Worm (Caenorhabditis elegans) whole organism, L3 larva: ENCODE data around the gene rgs-1.

Experiments
- R02D3.7 ChIP-seq: fragments of 150-350 bp; optimal IDR thresholded peaks from 2 replicates; lab custom pipeline; 2014; ENCODE audit warnings: missing biosample characterization, missing genetic modification characterization
- ZK546.5 ChIP-seq: sonication (generic microtip); optimal IDR thresholded peaks from 2 replicates; lab custom pipeline; 2017; ENCODE audit warnings: missing biosample characterization, missing genetic modification characterization
- aly-2 ChIP-seq: fragments of 150-350 bp; optimal IDR thresholded peaks from 2 replicates; lab custom pipeline; 2014; ENCODE audit warnings: missing biosample characterization, missing genetic modification characterization
- ama-1 ChIP-seq: fragments of 150-350 bp; optimal IDR thresholded peaks from 2 replicates; lab custom pipeline; 2018
- ceh-28 ChIP-seq: fragments of 150-350 bp; optimal IDR thresholded peaks from 2 replicates; lab custom pipeline; 2014; ENCODE audit warnings: missing biosample characterization, missing genetic modification reagents, missing genetic modification characterization
- daf-12 ChIP-seq: fragments of 150-350 bp; optimal IDR thresholded peaks from 2 replicates; lab custom pipeline; 2014; ENCODE audit warnings: missing biosample characterization, missing genetic modification reagents, missing genetic modification characterization
- egl-27 ChIP-seq: sonication (generic microtip); optimal IDR thresholded peaks from 4 replicates; lab custom pipeline; 2017; ENCODE audit warnings: missing biosample characterization, missing genetic modification reagents, missing genetic modification characterization
- egl-5 ChIP-seq: fragments of 150-350 bp; optimal IDR thresholded peaks from 2 replicates; lab custom pipeline; 2017; ENCODE audit warnings: missing biosample characterization, missing genetic modification reagents, missing genetic modification characterization, inconsistent platforms
- elt-1 ChIP-seq: fragments of 150-350 bp; optimal IDR thresholded peaks from 2 replicates; lab custom pipeline; 2014; ENCODE audit warnings: missing biosample characterization, missing genetic modification characterization
- elt-2 ChIP-seq: sonication (generic microtip); optimal IDR thresholded peaks from 2 replicates; lab custom pipeline; 2016; ENCODE audit warnings: missing genetic modification reagents, mild to moderate bottlenecking, missing genetic modification characterization, missing compliant biosample characterization
- fkh-10 ChIP-seq: sonication (generic microtip); optimal IDR thresholded peaks from 2 replicates; lab custom pipeline; 2017; ENCODE audit warnings: missing biosample characterization, missing genetic modification reagents, missing genetic modification characterization
- fkh-2 ChIP-seq: fragments of 150-350 bp; optimal IDR thresholded peaks from 2 replicates; lab custom pipeline; 2014; ENCODE audit warnings: missing biosample characterization, missing genetic modification reagents, missing genetic modification characterization
- lin-15B ChIP-seq: fragments of 150-350 bp; optimal IDR thresholded peaks from 2 replicates; lab custom pipeline; 2014; ENCODE audit warnings: missing biosample characterization, missing genetic modification characterization
- lin-39 ChIP-seq: fragments of 150-350 bp; optimal IDR thresholded peaks from 2 replicates; lab custom pipeline; 2018; ENCODE audit warnings: missing biosample characterization, missing genetic modification reagents, missing genetic modification characterization
- lsy-12 ChIP-seq: sonication (generic microtip); optimal IDR thresholded peaks from 2 replicates; lab custom pipeline; 2016; ENCODE audit warnings: mild to moderate bottlenecking, missing genetic modification characterization, missing compliant biosample characterization
- mdl-1 ChIP-seq: fragments of 150-350 bp; optimal IDR thresholded peaks from 2 replicates; lab custom pipeline; 2014; ENCODE audit warnings: missing biosample characterization, missing genetic modification characterization
- mml-1 ChIP-seq: fragments of 150-350 bp; sonication (generic microtip); optimal IDR thresholded peaks from 3 replicates; lab custom pipeline; 2014; ENCODE audit warnings: missing biosample characterization, missing genetic modification characterization
- nfya-1 ChIP-seq: sonication (generic microtip); optimal IDR thresholded peaks from 2 replicates; lab custom pipeline; 2017; ENCODE audit warnings: missing genetic modification characterization, mild to moderate bottlenecking, missing compliant biosample characterization, antibody characterized with exemption, moderate library complexity; ENCODE audit not compliant: insufficient read depth
- nhr-11 ChIP-seq: fragments of 150-350 bp; optimal IDR thresholded peaks from 2 replicates; lab custom pipeline; 2014; ENCODE audit warnings: missing biosample characterization, missing genetic modification characterization
- nhr-12 ChIP-seq: fragments of 150-350 bp; optimal IDR thresholded peaks from 2 replicates; lab custom pipeline; 2014; ENCODE audit warnings: missing biosample characterization, missing genetic modification characterization
- nhr-25 ChIP-seq: sonication (generic microtip); optimal IDR thresholded peaks from 2 replicates; lab custom pipeline; 2017; ENCODE audit warnings: missing biosample characterization, missing genetic modification characterization
- nhr-28 ChIP-seq: fragments of 150-350 bp; optimal IDR thresholded peaks from 2 replicates; lab custom pipeline; 2014; ENCODE audit warnings: missing biosample characterization, missing genetic modification characterization
- nhr-67 ChIP-seq: fragments of 150-350 bp; optimal IDR thresholded peaks from 2 replicates; lab custom pipeline; 2014; ENCODE audit warnings: missing biosample characterization, missing genetic modification characterization
- pha-4 ChIP-seq: fragments of 150-350 bp; optimal IDR thresholded peaks from 2 replicates; lab custom pipeline; 2014; ENCODE audit warnings: missing biosample characterization, missing genetic modification reagents, missing genetic modification characterization
- snpc-4 ChIP-seq: fragments of 150-350 bp; optimal IDR thresholded peaks from 2 replicates; lab custom pipeline; 2014; ENCODE audit warnings: missing biosample characterization, missing genetic modification characterization
- tbx-2 ChIP-seq: sonication (generic microtip); optimal IDR thresholded peaks from 2 replicates; lab custom pipeline; 2016; ENCODE audit warnings: mild to moderate bottlenecking, missing genetic modification characterization, missing compliant biosample characterization
- unc-39 ChIP-seq: sonication (generic microtip); optimal IDR thresholded peaks from 4 replicates; lab custom pipeline; 2017; ENCODE audit warnings: missing biosample characterization, missing genetic modification characterization
- unc-62 ChIP-seq: fragments of 150-350 bp; sonication (generic microtip); optimal IDR thresholded peaks from 4 replicates; lab custom pipeline; 2014; ENCODE audit warnings: missing biosample characterization, missing genetic modification reagents, missing genetic modification characterization
- zag-1 ChIP-seq: fragments of 150-350 bp; optimal IDR thresholded peaks from 2 replicates; lab custom pipeline; 2014; ENCODE audit warnings: missing biosample characterization, missing genetic modification characterization
- ztf-11 ChIP-seq: fragments of 150-350 bp; optimal IDR thresholded peaks from 2 replicates; lab custom pipeline; 2014; ENCODE audit warnings: missing biosample characterization, missing genetic modification characterization
- ztf-4 ChIP-seq: fragments of 150-350 bp; optimal IDR thresholded peaks from 2 replicates; lab custom pipeline; 2014; ENCODE audit warnings: missing biosample characterization, missing genetic modification characterization

Gene rgs-1

DNA sequence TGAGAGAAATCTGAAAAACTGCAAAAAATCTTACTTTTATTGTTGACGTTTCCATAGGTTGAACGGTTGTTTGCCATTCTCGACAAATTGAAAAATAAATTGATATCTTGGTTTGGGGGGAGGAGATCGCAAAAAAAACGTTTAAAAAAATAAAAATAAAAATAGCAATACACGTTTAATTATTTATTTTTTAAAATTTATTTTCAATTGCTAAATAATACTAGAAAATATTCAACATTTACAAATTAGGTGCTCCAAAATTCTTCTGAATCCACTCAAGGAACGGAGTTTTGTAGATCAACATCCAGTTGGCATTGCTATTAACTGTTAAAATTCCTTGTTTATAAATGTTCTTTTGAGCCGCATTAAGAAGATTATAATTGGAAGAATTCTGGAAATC is 23.7 kb upstream of the rgs-1 start, which contains the start of gene T16G12.7:
Gene T16G12.7, minus strand, starts transcription at position 101 of the 400 bp plus-strand sequence.
- TF ChIP-seq nhr-67 (tag; lab: Kevin White, UChicago) = no peak
- TF ChIP-seq nhr-12 (tag; lab: Kevin White, UChicago) = no peak
- TF ChIP-seq lsy-12 = no peak

DNA sequence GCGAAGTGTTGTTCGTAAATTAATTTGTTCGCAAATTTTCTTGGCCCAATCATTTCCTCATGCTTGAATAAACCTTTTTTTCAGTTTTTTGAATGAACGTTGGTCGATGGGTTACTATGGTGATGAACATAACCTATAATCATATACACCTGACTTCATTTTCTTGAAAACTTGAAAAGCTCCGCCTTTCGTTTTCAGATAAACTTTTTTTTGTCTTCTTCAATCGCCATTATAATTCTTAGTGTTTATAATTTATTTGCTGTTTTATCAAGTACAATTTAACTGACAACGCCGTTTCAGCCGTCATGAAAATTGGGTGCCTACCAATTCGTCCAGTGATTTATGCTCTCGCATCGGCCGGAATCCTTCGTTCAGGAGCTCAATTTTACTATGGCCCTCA is 20.8 kb upstream of the rgs-1 start, which contains the start of gene M04D8.7:
Gene M04D8.7, plus strand, starts transcription at position 301 of the 400 bp plus-strand sequence.
- TF ChIP-seq fkh-10 (GFP tag; lab: Kevin White, UChicago) (peak; percentile 1), elt-2 (tag; lab: Kevin White, UChicago) (no peak), egl-5 (tag; lab: Kevin White, UChicago) (no peak), fkh-2 (tag; lab: Kevin White, UChicago) (no peak)

DNA sequence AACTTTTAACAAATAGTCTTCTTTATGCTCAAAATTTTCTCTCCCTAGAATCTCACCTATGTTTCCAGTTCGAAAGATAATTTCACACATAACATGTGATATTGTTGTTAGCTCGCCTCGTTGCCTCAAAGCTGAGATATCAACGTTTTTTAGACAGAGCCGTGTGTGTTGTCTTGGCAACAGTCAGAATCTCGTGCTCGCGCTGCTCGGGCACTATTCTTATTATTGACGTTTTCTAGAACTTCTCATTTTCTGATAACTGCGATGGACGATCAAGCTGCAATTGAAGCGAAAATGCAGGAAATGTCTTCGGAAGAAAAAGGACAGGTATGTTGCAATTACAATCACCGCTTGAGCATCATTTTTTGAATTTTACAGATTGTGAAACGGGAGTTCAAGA is 19.4 kb upstream of the rgs-1 start, which contains the start of gene xbx-3:
Gene xbx-3, plus strand, starts transcription at position 163 of the 400 bp plus-strand sequence.
- TF ChIP-seq tbx-2 (tag; lab: Kevin White, UChicago) = no peak
- TF ChIP-seq egl-5 (tag; lab: Kevin White, UChicago) = no peak
- TF ChIP-seq fkh-10 (GFP tag; lab: Kevin White, UChicago) = no peak
- TF ChIP-seq nhr-28 (tag; lab: Kevin White, UChicago) = no peak
- TF ChIP-seq pha-4 (tag; lab: Kevin White, UChicago) = no peak
- TF ChIP-seq nhr-11 (tag; lab: Kevin White, UChicago) = peak; percentile 79
- no peak for TF ChIP-seq unc-62
- TF ChIP-seq mdl-1 (tag; lab: Kevin White, UChicago) = no peak
- TF ChIP-seq, all 47 proteins: peak for 1

DNA sequence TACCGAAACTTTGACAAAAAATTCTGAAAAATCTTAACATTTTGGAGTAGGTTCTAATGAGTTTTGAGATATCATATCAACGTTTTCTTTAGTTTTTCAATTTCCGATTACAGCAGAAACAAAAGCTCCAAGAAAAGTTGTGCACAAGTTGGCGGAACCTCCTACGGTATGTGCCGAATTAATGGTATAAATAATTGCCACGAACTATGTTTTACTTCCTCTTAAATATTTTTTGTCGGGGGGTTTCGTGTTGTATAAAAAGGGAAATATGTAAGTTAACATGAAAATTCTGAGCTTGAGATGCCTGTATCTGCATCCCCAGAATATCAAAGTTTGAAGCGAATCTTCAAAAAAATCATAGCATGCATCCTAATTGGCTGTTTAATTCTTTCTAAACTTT is 17.5 kb upstream of the rgs-1 start, which contains the start of gene M04D8.8:
Gene M04D8.8, plus strand, starts transcription at position 301 of the 400 bp plus-strand sequence.
- TF ChIP-seq daf-12 (tag; lab: Kevin White, UChicago) = no peak
- TF ChIP-seq, all 47 proteins: peak for 0

DNA sequence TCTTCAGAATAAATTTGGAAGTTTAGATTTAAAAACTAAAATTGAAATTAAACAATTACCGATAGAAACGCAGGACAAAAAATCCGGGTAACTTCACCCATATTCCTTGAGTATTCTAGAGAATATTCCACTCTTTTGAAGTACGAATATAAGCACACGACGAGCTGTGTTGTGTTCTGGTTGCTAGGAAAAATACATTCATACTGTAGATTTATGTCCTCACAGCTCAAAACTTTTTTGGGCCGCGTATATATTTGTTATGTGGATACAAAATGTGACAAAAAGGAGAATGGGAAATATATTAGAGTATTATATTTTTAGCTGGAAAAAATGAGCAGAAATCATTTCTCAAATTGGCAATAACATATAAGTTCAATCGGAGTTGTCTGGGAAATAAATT is 16.9 kb upstream of the rgs-1 start, which contains the start of gene M04D8.5:
Gene M04D8.5, minus strand, starts transcription at position 101 of the 400 bp plus-strand sequence.
- TF ChIP-seq egl-5 (tag; lab: Kevin White, UChicago) = no peak
- TF ChIP-seq aly-2 (tag; lab: Kevin White, UChicago) = no peak
- no peak for TF ChIP-seq nhr-28 (tag; lab: Kevin White, UChicago)
- no peak for TF ChIP-seq ztf-4 (tag; lab: Kevin White, UChicago)
- TF ChIP-seq R02D3.7 = no peak
- no peak for TF ChIP-seq ztf-11
- TF ChIP-seq snpc-4 (tag; lab: Kevin White, UChicago) = no peak
- no peak for TF ChIP-seq unc-39 (tag; lab: Kevin White, UChicago)
- TF ChIP-seq nhr-12 (tag; lab: Kevin White, UChicago) = no peak
- TF ChIP-seq tbx-2 (tag; lab: Kevin White, UChicago) = no peak
- TF ChIP-seq elt-1 = no peak
- no peak for TF ChIP-seq fkh-2 (tag; lab: Kevin White, UChicago)
- no peak for TF ChIP-seq ZK546.5 (tag; lab: Kevin White, UChicago)

DNA sequence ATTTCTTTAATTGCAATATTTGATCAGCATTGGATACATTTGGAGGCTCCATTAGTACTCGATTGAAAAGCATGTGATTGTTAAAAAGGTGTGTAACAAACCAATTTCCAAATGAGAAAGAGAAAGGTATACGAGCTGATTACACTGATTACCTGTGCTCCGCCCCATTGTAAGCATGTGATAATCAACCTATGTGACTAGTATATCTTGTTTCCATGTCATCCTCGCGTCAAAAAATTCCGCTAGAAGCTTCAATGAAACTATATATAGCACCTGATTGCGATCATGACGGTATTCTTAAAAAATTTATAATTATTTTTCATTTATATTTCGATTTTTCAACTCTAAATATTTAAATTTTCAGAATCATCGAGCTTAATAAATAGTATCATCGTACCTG is 14.2 kb upstream of the rgs-1 start, which contains the start of gene M04D8.4:
Gene M04D8.4, minus strand, starts transcription at position 101 of the 400 bp plus-strand sequence.
- TF ChIP-seq zag-1 (no peak), egl-27 (tag; lab: Kevin White, UChicago) (no peak), ama-1 (lab: Kevin White, UChicago) (no peak)

DNA sequence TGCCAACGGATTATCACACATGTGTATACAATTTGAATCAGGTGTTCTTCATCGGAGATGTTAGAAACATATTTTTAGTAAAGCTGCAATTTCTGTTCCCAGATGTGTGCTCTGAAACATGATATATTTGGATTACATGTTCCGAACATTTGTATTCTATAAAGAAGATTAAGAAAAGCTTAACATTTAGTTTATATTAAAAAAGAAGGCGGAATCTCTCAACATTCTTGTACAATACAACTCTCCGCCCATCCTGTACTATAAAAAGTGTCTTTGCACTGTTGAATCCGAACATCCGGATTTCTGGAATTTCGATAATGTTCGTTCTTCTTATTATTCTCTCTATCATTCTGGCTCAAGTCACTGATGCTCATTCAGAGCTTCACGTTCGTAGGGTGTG is 11.6 kb upstream of the rgs-1 start, which contains the start of gene ins-23:
Gene ins-23, plus strand, starts transcription at position 301 of the 400 bp plus-strand sequence.
- TF ChIP-seq nhr-25 (tag; lab: Kevin White, UChicago) (no peak), pha-4 (tag; lab: Kevin White, UChicago) (no peak), daf-12 (tag; lab: Kevin White, UChicago) (no peak), elt-2 (tag; lab: Kevin White, UChicago) (no peak), lin-15B (tag; lab: Kevin White, UChicago) (no peak), elt-1 (no peak), nhr-11 (tag; lab: Kevin White, UChicago) (no peak), nhr-67 (tag; lab: Kevin White, UChicago) (no peak), ztf-11 (no peak), mml-1 (no peak), ceh-28 (tag; lab: Kevin White, UChicago) (no peak), nfya-1 (no peak), fkh-10 (GFP tag; lab: Kevin White, UChicago) (no peak), lin-39 (tag; lab: Kevin White, UChicago) (no peak), nhr-28 (tag; lab: Kevin White, UChicago) (no peak)
